Fruit fly (Drosophila melanogaster): ENCODE measurements around the gene Npc1a.

The Npc1a gene

dm6 chr2L:10266511-10266910, 45.5 kb upstream of the Npc1a start, which contains the start of gene CG4953 (continued):
- TF ChIP-seq Adf1 (GFP tag; IDR thresholded peaks at IDR 0.05) (no peak), CG1832 (GFP tag; optimal IDR thresholded peaks at IDR 0.05) (no peak), Atf3 (GFP tag; optimal IDR thresholded peaks at IDR 0.05) (no peak), MESR4 (GFP tag; optimal IDR thresholded peaks at IDR 0.05) (peak; percentile 33), stc (GFP tag; IDR thresholded peaks at IDR 0.05) (no peak), ap (GFP tag; IDR thresholded peaks at IDR 0.05) (no peak), CG4617 (GFP tag; optimal IDR thresholded peaks at IDR 0.05; ENCODE audit: borderline replicate concordance) (peak; percentile 25), CG30020 (tag; optimal IDR thresholded peaks at IDR 0.05) (peak; percentile 65), Atf-2 (GFP tag; optimal IDR thresholded peaks at IDR 0.05) (no peak), ara (GFP tag; IDR thresholded peaks at IDR 0.05) (no peak)

- no peak for TF ChIP-seq dmrt99B (tag; optimal IDR thresholded peaks at IDR 0.05)
- no peak for TF ChIP-seq HLH4C (GFP tag; IDR thresholded peaks at IDR 0.05; ENCODE audit: partially characterized antibody)
- no peak for TF ChIP-seq nau (GFP tag; optimal IDR thresholded peaks at IDR 0.05)
- TF ChIP-seq CG1603 (tag; optimal IDR thresholded peaks at IDR 0.05) = peak; percentile 82
- no peak for TF ChIP-seq C15 (GFP tag; IDR thresholded peaks at IDR 0.05)
- TF ChIP-seq D19A (tag; optimal IDR thresholded peaks at IDR 0.05) = no peak
- TF ChIP-seq ac (GFP tag; optimal IDR thresholded peaks at IDR 0.05) = no peak
- TF ChIP-seq CG13424 (tag; optimal IDR thresholded peaks at IDR 0.05) = no peak
- no peak for TF ChIP-seq mirr (GFP tag; optimal IDR thresholded peaks at IDR 0.05)
- TF ChIP-seq repo (GFP tag; optimal IDR thresholded peaks at IDR 0.05) = no peak
- no peak for TF ChIP-seq CG3065 (GFP tag; optimal IDR thresholded peaks at IDR 0.05)
- no peak for TF ChIP-seq CHES-1-like (GFP tag; optimal IDR thresholded peaks at IDR 0.05)
- no peak for TF ChIP-seq Asciz (GFP tag; optimal IDR thresholded peaks at IDR 0.05)
- no peak for TF ChIP-seq eyg (GFP tag; optimal IDR thresholded peaks at IDR 0.05)
- no peak for TF ChIP-seq CG10654 (GFP tag; optimal IDR thresholded peaks at IDR 0.05)
- TF ChIP-seq aop (GFP tag; IDR thresholded peaks at IDR 0.05) = no peak
- peak in 1 of 2 experiments; percentile 56 for TF ChIP-seq eve (GFP tag; optimal IDR thresholded peaks at IDR 0.05)
- TF ChIP-seq Optix (GFP tag; IDR thresholded peaks at IDR 0.05) = no peak
- no peak for TF ChIP-seq tup (GFP tag; optimal IDR thresholded peaks at IDR 0.05)
- no peak for TF ChIP-seq bowl (GFP tag; IDR thresholded peaks at IDR 0.05)
- no peak for TF ChIP-seq ranshi (GFP tag; IDR thresholded peaks at IDR 0.05)
- TF ChIP-seq Lim3 (GFP tag; IDR thresholded peaks at IDR 0.05) = no peak
- no peak for TF ChIP-seq Max (GFP tag; optimal IDR thresholded peaks at IDR 0.05)
- TF ChIP-seq CG3726 (GFP tag; IDR thresholded peaks at IDR 0.05) = no peak
- TF ChIP-seq dysf (GFP tag; IDR thresholded peaks at IDR 0.05) = no peak
- TF ChIP-seq ewg (GFP tag; optimal IDR thresholded peaks at IDR 0.05) = no peak
- peak; percentile 37 for TF ChIP-seq pzg (GFP tag; optimal IDR thresholded peaks at IDR 0.05)
- TF ChIP-seq Ets65A (GFP tag) = no peak
- no peak for TF ChIP-seq stc (GFP tag; IDR thresholded peaks at IDR 0.05)
- no peak for TF ChIP-seq p53 (GFP tag; optimal IDR thresholded peaks at IDR 0.05)
- TF ChIP-seq kni (GFP tag; optimal IDR thresholded peaks at IDR 0.05) = no peak
- no peak for TF ChIP-seq otp (GFP tag; IDR thresholded peaks at IDR 0.05)
- no peak for TF ChIP-seq CG2678 (tag; optimal IDR thresholded peaks at IDR 0.05)
- TF ChIP-seq MBD-R2 (GFP tag; IDR thresholded peaks at IDR 0.05) = peak; percentile 68
- TF ChIP-seq Bgb (GFP tag; IDR thresholded peaks at IDR 0.05; ENCODE audit: partially characterized antibody) = peak; percentile 54; the same call in 1 of the 2 replicates
- peak; percentile 22 for TF ChIP-seq CG2712 (tag; optimal IDR thresholded peaks at IDR 0.05)
- no peak for TF ChIP-seq nerfin-1 (tag; optimal IDR thresholded peaks at IDR 0.05)
- TF ChIP-seq D19B (GFP tag; optimal IDR thresholded peaks at IDR 0.05) = no peak
- TF ChIP-seq CG12659 (GFP tag; optimal IDR thresholded peaks at IDR 0.05) = peak; percentile 31
- no peak for TF ChIP-seq CG10431 (GFP tag; optimal IDR thresholded peaks at IDR 0.05)
- TF ChIP-seq Mes4 (GFP tag; optimal IDR thresholded peaks at IDR 0.05) = no peak
- no peak for TF ChIP-seq slou (GFP tag; optimal IDR thresholded peaks at IDR 0.05)
Measured at dm6 chr2L:10265129-10265528, 44.1 kb upstream of the Npc1a start, which contains the start of gene Mob3. Gene Mob3, plus strand, starts transcription at chr2L:10265336.
